Fruit fly (Drosophila melanogaster) whole organism, adult: ENCODE results near the gene CG1750.

Experiments used
- CG11617 ChIP-seq: fragments of 200-800 bp; sonication (Bioruptor generic); optimal IDR thresholded peaks from 2 replicates; lab custom pipeline; 2017; ENCODE audit warnings: mild to moderate bottlenecking, missing biosample characterization, missing genetic modification reagents, missing genetic modification characterization
- CG12768 ChIP-seq: fragments of 200-800 bp; sonication (Bioruptor generic); optimal IDR thresholded peaks from 2 replicates; lab custom pipeline; 2017; ENCODE audit warnings: missing biosample characterization, missing genetic modification characterization, mild to moderate bottlenecking, moderate library complexity, missing genetic modification reagents
- CG14711 ChIP-seq: fragments of 200-800 bp; sonication (Bioruptor generic); optimal IDR thresholded peaks from 2 replicates; lab custom pipeline; 2018; ENCODE audit warnings: missing biosample characterization, mild to moderate bottlenecking, missing genetic modification characterization, moderate library complexity
- CG1620 ChIP-seq: fragments of 200-800 bp; sonication (Bioruptor generic); optimal IDR thresholded peaks from 2 replicates; lab custom pipeline; 2016; ENCODE audit warnings: missing biosample characterization, missing genetic modification characterization
- CG33017 ChIP-seq: fragments of 200-800 bp; sonication (Bioruptor generic); optimal IDR thresholded peaks from 2 replicates; lab custom pipeline; 2018; ENCODE audit warnings: missing biosample characterization, mild to moderate bottlenecking, missing genetic modification characterization, moderate library complexity
- CG5204 ChIP-seq: fragments of 200-800 bp; sonication (Bioruptor generic); optimal IDR thresholded peaks from 2 replicates; lab custom pipeline; 2016; ENCODE audit warnings: missing biosample characterization, missing genetic modification characterization
- CG7045 ChIP-seq: fragments of 200-800 bp; sonication (Bioruptor generic); optimal IDR thresholded peaks from 2 replicates; lab custom pipeline; 2017; ENCODE audit warnings: missing biosample characterization, mild to moderate bottlenecking, missing genetic modification characterization
- CG7101 ChIP-seq: fragments of 200-800 bp; sonication (Bioruptor generic); optimal IDR thresholded peaks from 2 replicates; lab custom pipeline; 2018; ENCODE audit warnings: missing biosample characterization, mild to moderate bottlenecking, missing genetic modification characterization, moderate library complexity
- Clk ChIP-seq: fragments of 200-800 bp; sonication (Bioruptor generic); optimal IDR thresholded peaks from 2 replicates; lab custom pipeline; 2017; ENCODE audit warnings: missing biosample characterization, missing genetic modification characterization
- Crg-1 ChIP-seq: fragments of 200-800 bp; sonication (Bioruptor generic); optimal IDR thresholded peaks from 2 replicates; lab custom pipeline; 2016; ENCODE audit warnings: missing biosample characterization, missing genetic modification characterization
- Hr96 ChIP-seq: fragments of 200-800 bp; sonication (Bioruptor generic); optimal IDR thresholded peaks from 2 replicates; lab custom pipeline; 2016; ENCODE audit warnings: missing biosample characterization, missing genetic modification characterization
- Mnt ChIP-seq: fragments of 200-800 bp; sonication (Bioruptor generic); optimal IDR thresholded peaks from 2 replicates; lab custom pipeline; 2016; ENCODE audit warnings: missing biosample characterization, mild to moderate bottlenecking, missing genetic modification characterization
- bab1 ChIP-seq: fragments of 200-800 bp; sonication (Bioruptor generic); optimal IDR thresholded peaks from 3 replicates; lab custom pipeline; 2019; ENCODE audit warnings: missing biosample characterization, mild to moderate bottlenecking, missing genetic modification characterization, moderate library complexity
- cic ChIP-seq: fragments of 200-800 bp; sonication (Bioruptor generic); optimal IDR thresholded peaks from 2 replicates; lab custom pipeline; 2017; ENCODE audit warnings: missing biosample characterization, mild to moderate bottlenecking, missing genetic modification characterization, moderate library complexity
- cnc ChIP-seq, 2 experiments: fragments of >200 bp; optimal IDR thresholded peaks; 2 replicates each; lab custom pipeline; 2017
- kay ChIP-seq: fragments of 200-800 bp; sonication (Bioruptor generic); peaks from one replicate; lab custom pipeline; 2016; ENCODE audit warnings: missing biosample characterization, missing genetic modification characterization, borderline replicate concordance
- ovo ChIP-seq: fragments of 200-800 bp; sonication (Bioruptor generic); optimal IDR thresholded peaks from 2 replicates; lab custom pipeline; 2016; ENCODE audit warnings: missing biosample characterization, missing genetic modification characterization
- pad ChIP-seq: fragments of 200-800 bp; sonication (Bioruptor generic); optimal IDR thresholded peaks from 3 replicates; lab custom pipeline; 2017; ENCODE audit warnings: missing biosample characterization, missing genetic modification characterization, mild to moderate bottlenecking, moderate library complexity, missing genetic modification reagents
- tj ChIP-seq: fragments of 200-800 bp; sonication (Bioruptor generic); optimal IDR thresholded peaks from 3 replicates; lab custom pipeline; 2017; ENCODE audit warnings: missing biosample characterization, mild to moderate bottlenecking, missing genetic modification characterization, moderate library complexity
- toe ChIP-seq: fragments of 200-800 bp; sonication (Bioruptor generic); optimal IDR thresholded peaks from 2 replicates; lab custom pipeline; 2016; ENCODE audit warnings: missing biosample characterization, missing genetic modification characterization

Gene CG1750

DNA sequence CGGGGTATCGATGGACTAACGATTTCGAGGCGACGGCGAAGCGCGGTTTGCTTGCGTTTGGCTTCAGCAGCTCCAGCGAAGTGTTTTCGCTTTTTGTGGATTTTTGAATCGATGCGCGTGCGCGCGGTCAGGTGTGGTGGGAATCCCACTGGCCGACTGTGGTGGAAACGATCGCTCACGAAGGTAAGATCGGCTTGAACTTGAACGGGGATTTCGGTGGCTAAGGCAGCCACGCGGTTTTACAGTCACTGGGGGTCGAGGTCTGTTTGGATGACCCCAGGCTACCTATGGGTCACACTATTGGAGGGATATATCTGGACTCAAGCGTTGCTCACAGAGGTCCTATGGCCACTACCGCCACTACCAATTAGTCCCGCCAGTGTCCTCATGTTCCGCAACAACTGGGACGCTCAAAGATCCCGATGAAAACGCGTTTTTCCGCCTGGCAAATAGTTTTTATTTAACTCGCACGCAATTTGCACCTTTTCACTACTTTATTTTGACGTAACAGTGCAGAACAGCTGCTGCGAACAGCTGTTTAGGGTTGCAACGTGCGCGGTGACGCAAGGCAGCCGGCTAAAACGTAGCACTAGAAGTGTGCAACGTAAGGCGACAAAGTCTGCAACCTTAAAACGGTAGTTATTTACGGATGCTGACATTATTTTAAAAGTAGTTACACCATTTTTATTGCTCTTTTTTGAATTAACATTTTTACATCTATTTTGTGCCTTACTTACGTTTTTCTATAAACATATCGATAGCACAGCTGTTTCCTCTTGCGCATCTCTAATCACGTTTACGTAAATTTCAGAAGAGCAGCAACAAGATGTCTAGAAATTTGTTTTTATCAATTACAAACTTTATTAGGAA is 2.4 kb downstream of the CG1750 start, which contains the start of the genes qless and mRpL32:
qless (minus strand) TSS at position 516 of the 870 bp plus-strand sequence.
mRpL32 (plus strand) TSS at position 780 of the 870 bp plus-strand sequence.
- peak; percentile 10 for TF ChIP-seq pad (GFP tag; lab: Kevin White, UChicago)
- TF ChIP-seq tj = peak; percentile 27
- peak; percentile 32 for TF ChIP-seq Crg-1 (GFP tag; lab: Kevin White, UChicago)
- peak; percentile 37 for TF ChIP-seq CG11617 (GFP tag; lab: Kevin White, UChicago)
- TF ChIP-seq CG7045 (GFP tag; lab: Kevin White, UChicago) = peak; percentile 64
- peak; percentile 18 for TF ChIP-seq CG12768 (GFP tag; lab: Kevin White, UChicago)
- TF ChIP-seq CG14711 = peak; percentile 97
- TF ChIP-seq toe = peak; percentile 68
- peak; percentile 74 for TF ChIP-seq bab1
- TF ChIP-seq CG5204 (GFP tag; lab: Kevin White, UChicago) = peak; percentile 47
- TF ChIP-seq Mnt (GFP tag; lab: Kevin White, UChicago) = peak; percentile 82
- TF ChIP-seq cic (GFP tag; lab: Kevin White, UChicago) = no peak
- TF ChIP-seq kay (GFP tag; lab: Kevin White, UChicago) = no peak
- TF ChIP-seq Hr96 (GFP tag; lab: Kevin White, UChicago) = peak; percentile 48
- peak; percentile 14 for TF ChIP-seq ovo (GFP tag; lab: Kevin White, UChicago)
- TF ChIP-seq Clk (GFP tag; lab: Kevin White, UChicago) = peak; percentile 43
- peak; percentile 57 for TF ChIP-seq CG7101
- TF ChIP-seq cnc (optimal IDR thresholded peaks at IDR 0.05; lab: Kevin White, UChicago) = no peak
- TF ChIP-seq CG33017 = peak; percentile 18
- TF ChIP-seq CG1620 (GFP tag; lab: Kevin White, UChicago) = no peak

DNA sequence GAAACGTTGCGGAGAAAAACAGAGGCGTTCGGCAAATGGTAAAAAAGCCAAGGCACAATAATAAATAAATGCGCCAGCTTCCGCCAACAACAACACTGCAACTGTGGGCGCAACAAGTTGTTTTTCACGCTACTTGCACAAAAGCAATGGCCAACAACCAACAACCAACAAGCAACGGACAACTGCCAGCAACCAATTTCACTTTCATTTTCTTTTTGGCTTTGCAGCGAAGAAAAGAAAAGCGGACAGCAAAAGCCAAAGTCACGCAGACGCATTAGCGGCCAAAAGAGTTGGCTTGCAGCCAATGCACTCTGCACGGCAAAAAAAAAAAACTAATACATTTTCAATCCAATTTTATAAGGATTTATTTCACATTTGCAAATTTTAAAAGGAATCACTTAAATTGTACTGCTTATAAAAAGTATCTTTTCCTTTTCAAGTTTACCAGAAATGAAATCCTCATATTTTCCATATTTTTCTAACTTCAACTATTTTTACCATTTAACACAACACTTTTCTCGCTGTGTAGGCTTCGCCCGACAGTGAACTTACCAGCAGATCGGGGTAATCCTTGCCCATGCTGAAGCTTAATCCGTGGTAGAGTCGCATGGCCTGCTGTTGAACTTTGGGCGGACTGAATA is 3.5 kb downstream of the CG1750 start:
- TF ChIP-seq kay (GFP tag; lab: Kevin White, UChicago) (no peak), CG5204 (GFP tag; lab: Kevin White, UChicago) (no peak)

DNA sequence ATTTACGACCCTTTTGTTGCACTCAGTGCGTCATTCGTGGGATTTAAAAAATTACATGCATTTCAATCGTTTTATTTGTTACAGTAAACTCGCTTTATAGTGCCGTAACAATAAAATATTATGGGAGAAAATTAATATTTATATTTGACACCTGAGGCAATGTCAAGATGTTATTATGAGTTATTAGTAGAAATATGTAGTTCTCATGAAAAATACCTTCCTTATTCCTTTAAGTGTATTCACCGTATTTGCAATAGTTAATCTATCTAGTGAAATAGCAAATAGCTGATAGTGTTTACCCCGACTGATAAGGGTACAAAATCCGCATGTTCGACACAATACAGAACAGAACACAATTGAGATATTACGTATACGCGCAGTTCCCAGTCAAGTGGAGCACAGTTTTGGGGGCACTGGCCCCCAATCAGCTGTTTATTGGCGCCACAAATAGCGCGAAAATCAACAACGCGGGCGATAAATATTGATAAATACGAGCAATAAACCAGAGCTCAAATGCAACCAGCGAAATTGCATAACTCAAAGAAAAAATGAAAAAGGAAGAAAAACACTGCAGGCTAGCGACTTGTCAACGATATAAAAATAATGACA is 4.2 kb downstream of the CG1750 start:
- TF ChIP-seq bab1 = no peak
- peak; percentile 69 for TF ChIP-seq CG12768 (GFP tag; lab: Kevin White, UChicago)
- TF ChIP-seq CG7101 = peak; percentile 79
- TF ChIP-seq tj = peak; percentile 38
- no peak for TF ChIP-seq ovo (GFP tag; lab: Kevin White, UChicago)
- peak; percentile 68 for TF ChIP-seq CG14711
- TF ChIP-seq Clk (GFP tag; lab: Kevin White, UChicago) = no peak
- peak; percentile 27 for TF ChIP-seq Mnt (GFP tag; lab: Kevin White, UChicago)
- TF ChIP-seq CG5204 (GFP tag; lab: Kevin White, UChicago) = peak; percentile 67
- peak; percentile 84 for TF ChIP-seq CG33017
- peak; percentile 26 for TF ChIP-seq pad (GFP tag; lab: Kevin White, UChicago)
- TF ChIP-seq Hr96 (GFP tag; lab: Kevin White, UChicago) = peak; percentile 23
- no peak for TF ChIP-seq CG1620 (GFP tag; lab: Kevin White, UChicago)
- TF ChIP-seq kay (GFP tag; lab: Kevin White, UChicago) = no peak
- peak; percentile 19 for TF ChIP-seq cic (GFP tag; lab: Kevin White, UChicago)
- peak; percentile 70 for TF ChIP-seq CG11617 (GFP tag; lab: Kevin White, UChicago)
- peak; percentile 45 for TF ChIP-seq CG7045 (GFP tag; lab: Kevin White, UChicago)

DNA sequence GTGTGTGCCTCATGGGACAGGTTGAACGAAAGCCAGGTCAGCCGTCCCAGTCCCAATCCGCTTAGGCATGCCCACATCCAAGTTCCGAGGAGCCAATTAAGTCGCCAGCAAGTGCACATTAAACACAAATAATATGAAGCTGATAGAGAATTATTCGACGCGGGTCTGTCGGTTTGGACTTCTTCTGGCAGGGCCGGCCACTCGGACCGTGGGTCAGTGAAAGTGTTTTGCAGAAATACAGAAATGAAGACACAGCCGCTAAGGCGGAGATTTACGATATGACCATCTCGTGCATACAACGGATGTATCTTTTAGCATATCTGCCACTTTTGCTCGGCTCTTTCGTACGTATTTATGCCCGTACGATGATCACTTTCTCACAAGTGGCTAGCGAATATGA is 6.5 kb downstream of the CG1750 start:
- no peak for TF ChIP-seq Hr96 (GFP tag; lab: Kevin White, UChicago)
- no peak for TF ChIP-seq pad (GFP tag; lab: Kevin White, UChicago)
- no peak for TF ChIP-seq tj
- TF ChIP-seq cic (GFP tag; lab: Kevin White, UChicago) = no peak
- TF ChIP-seq CG1620 (GFP tag; lab: Kevin White, UChicago) = no peak
- TF ChIP-seq CG14711 = no peak
- no peak for TF ChIP-seq CG33017
- no peak for TF ChIP-seq ovo (GFP tag; lab: Kevin White, UChicago)
- no peak for TF ChIP-seq CG7101
- no peak for TF ChIP-seq CG5204 (GFP tag; lab: Kevin White, UChicago)
- TF ChIP-seq CG7045 (GFP tag; lab: Kevin White, UChicago) = no peak
- TF ChIP-seq CG11617 (GFP tag; lab: Kevin White, UChicago) = no peak
- TF ChIP-seq kay (GFP tag; lab: Kevin White, UChicago) = no peak
- TF ChIP-seq Crg-1 (GFP tag; lab: Kevin White, UChicago) = no peak
- no peak for TF ChIP-seq Mnt (GFP tag; lab: Kevin White, UChicago)
- TF ChIP-seq Clk (GFP tag; lab: Kevin White, UChicago) = no peak
- TF ChIP-seq toe = no peak
- no peak for TF ChIP-seq cnc (optimal IDR thresholded peaks at IDR 0.05; lab: Kevin White, UChicago)
- TF ChIP-seq bab1 = no peak

DNA sequence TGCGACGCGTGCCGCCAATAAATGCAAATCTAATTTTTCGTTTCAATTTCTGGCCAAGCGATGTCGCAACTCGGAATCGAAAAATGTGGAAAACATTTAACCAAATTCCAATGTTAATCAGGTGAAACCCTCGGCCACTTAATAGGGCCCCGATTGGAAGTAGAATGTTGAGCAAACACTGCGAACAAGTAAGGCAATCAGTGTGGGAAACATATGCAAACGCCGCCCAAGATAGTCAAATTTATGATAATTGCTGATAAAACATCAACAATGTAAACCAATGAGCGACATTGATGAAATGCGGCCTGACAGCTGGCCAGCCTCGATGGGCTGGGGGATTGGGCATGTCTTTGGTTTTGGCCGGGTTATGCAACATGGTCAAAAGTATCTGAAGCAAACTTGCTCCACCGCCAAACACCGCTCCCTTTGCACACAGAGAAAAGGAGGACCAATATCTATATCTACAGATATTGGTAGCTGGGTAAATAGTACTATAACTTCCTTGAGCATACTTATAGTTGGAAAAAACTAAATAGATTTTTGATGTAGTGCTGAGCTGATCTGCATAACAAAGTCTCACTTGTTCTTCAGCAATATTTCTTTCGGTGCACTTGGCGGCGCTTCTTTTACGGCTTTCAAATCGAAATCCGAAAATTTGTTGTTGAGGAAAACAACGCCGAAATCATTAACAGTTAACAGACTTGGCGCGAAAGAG is 7.3 kb downstream of the CG1750 start:
- no peak for TF ChIP-seq CG7101
- TF ChIP-seq CG33017 = no peak
- no peak for TF ChIP-seq tj
